Worm (Caenorhabditis elegans): ENCODE data around the gene F44E5.4.

The F44E5.4 gene

DNA sequence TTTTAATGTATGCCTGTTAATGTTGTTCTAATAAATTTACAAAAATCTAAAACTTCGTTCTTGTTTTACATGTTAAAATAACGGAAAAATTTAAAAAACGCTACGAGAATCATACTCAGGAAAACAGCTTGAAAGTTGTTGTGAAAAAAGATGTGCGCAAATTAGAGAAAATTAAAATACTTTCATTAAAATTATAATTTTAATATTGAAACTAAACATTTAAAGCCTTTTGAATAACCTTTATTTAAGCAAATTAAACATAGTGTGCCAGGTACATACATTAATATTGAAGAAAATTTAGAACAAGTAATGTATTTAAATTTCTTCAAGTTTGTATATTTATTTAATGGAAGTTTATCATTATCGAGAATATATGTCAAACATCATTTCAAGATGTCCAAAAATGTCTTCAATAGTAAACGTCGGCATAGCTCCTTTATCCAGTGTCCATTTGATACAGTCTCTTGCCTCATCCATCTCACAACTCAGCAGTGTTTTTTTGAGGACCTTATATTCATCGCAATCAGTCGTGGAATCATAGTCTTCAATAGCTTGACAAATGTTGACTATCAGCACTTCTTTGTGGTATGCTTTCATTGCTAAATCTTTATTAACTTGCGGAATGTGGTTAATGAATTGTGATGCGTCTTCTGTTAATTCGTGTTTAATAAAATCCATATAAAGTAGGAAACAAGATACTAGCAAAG lies 2.8 kb upstream of the F44E5.4 start:
- TF ChIP-seq crh-2 (tag; optimal IDR thresholded peaks at IDR 0.05), result peak; percentile 48
- no peak for TF ChIP-seq ceh-16 (tag; optimal IDR thresholded peaks at IDR 0.05)
- TF ChIP-seq nhr-25 (tag; optimal IDR thresholded peaks at IDR 0.05), result no peak
- TF ChIP-seq C34F6.9 (tag; optimal IDR thresholded peaks at IDR 0.05), result peak; percentile 93
- TF ChIP-seq ztf-4 (tag; optimal IDR thresholded peaks at IDR 0.05), result peak; percentile 93
- TF ChIP-seq ama-1 (optimal IDR thresholded peaks at IDR 0.05), result peak; percentile 99
- peak; percentile 62 for TF ChIP-seq snpc-4 (tag; optimal IDR thresholded peaks at IDR 0.05)
- peak; percentile 89 for TF ChIP-seq skn-1 (tag; optimal IDR thresholded peaks at IDR 0.05)
- TF ChIP-seq lsy-2 (tag; optimal IDR thresholded peaks at IDR 0.05), result peak in 1 of 2 experiments; percentile 89
- peak; percentile 69 for TF ChIP-seq unc-55 (GFP tag; optimal IDR thresholded peaks at IDR 0.05)
- 0 out of 2 replicates have a peak, but pooled peaks have one; percentile 51 for TF ChIP-seq ztf-1 (GFP tag; conservative IDR thresholded peaks at IDR 0.05)
- TF ChIP-seq sem-4 (tag; optimal IDR thresholded peaks at IDR 0.05), result peak; percentile 89
- TF ChIP-seq nhr-12 (tag; optimal IDR thresholded peaks at IDR 0.05), result peak; percentile 53
- no peak for TF ChIP-seq R02D3.7 (tag; optimal IDR thresholded peaks at IDR 0.05)
- peak; percentile 82 for TF ChIP-seq lin-13 (GFP tag; optimal IDR thresholded peaks at IDR 0.05)

DNA sequence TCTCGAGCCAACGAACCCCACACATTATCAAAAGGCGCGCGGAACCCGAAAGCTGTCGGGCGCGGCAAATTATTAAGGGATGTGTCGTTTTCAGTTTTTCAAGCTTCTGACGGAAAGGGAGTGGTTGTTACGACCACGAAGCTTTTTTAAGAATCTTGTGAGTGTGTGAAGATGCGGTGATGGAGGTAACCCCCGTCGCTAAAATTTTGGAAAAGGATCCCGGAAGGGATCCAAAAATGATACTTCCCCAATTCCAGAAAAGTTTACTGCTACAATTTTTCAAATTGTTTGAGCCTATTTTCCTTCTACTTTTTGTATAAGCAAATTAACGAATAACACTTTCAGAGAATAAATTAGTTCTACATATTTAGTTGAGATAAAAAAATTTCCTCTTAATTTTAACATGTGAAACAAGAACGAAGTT lies 2.4 kb downstream of the F44E5.4 start:
- TF ChIP-seq sma-9 (GFP tag; optimal IDR thresholded peaks at IDR 0.05) (no peak), sma-9 (tag; optimal IDR thresholded peaks at IDR 0.05) (no peak), unc-55 (GFP tag; optimal IDR thresholded peaks at IDR 0.05) (peak; percentile 45), mab-5 (tag; optimal IDR thresholded peaks at IDR 0.05) (no peak), Y55F3AM.14 (GFP tag; optimal IDR thresholded peaks at IDR 0.05) (no peak), nhr-6 (tag; optimal IDR thresholded peaks at IDR 0.05) (no peak), R02D3.7 (tag; optimal IDR thresholded peaks at IDR 0.05) (no peak), F13H6.1 (tag; optimal IDR thresholded peaks at IDR 0.05) (peak; percentile 30), unc-39 (tag; optimal IDR thresholded peaks at IDR 0.05) (no peak), ztf-11 (tag; optimal IDR thresholded peaks at IDR 0.05) (no peak), zag-1 (tag; optimal IDR thresholded peaks at IDR 0.05) (no peak), elt-1 (tag; optimal IDR thresholded peaks at IDR 0.05) (no peak), C34F6.9 (tag; optimal IDR thresholded peaks at IDR 0.05) (peak; percentile 97), nhr-129 (tag; optimal IDR thresholded peaks at IDR 0.05) (peak; percentile 57), unc-62 (GFP tag; optimal IDR thresholded peaks at IDR 0.05) (no peak), lsy-2 (tag; optimal IDR thresholded peaks at IDR 0.05) (peak in 1 of 2 experiments; percentile 89), ceh-16 (tag; optimal IDR thresholded peaks at IDR 0.05) (no peak), sem-4 (tag; optimal IDR thresholded peaks at IDR 0.05) (peak; percentile 63), mbf-1 (tag; optimal IDR thresholded peaks at IDR 0.05) (no peak), lin-11 (tag; optimal IDR thresholded peaks at IDR 0.05) (peak; percentile 45), lin-13 (GFP tag; optimal IDR thresholded peaks at IDR 0.05) (peak; percentile 81), crh-2 (tag; optimal IDR thresholded peaks at IDR 0.05) (peak; percentile 90), nhr-10 (tag; optimal IDR thresholded peaks at IDR 0.05) (no peak), alr-1 (tag; optimal IDR thresholded peaks at IDR 0.05) (no peak), aly-2 (tag; optimal IDR thresholded peaks at IDR 0.05) (no peak), nhr-25 (tag; optimal IDR thresholded peaks at IDR 0.05) (no peak), nhr-21 (tag; optimal IDR thresholded peaks at IDR 0.05) (no peak), nhr-23 (tag; optimal IDR thresholded peaks at IDR 0.05) (no peak), snpc-4 (tag; optimal IDR thresholded peaks at IDR 0.05) (peak; percentile 50), peb-1 (tag; optimal IDR thresholded peaks at IDR 0.05) (no peak), egl-27 (tag; optimal IDR thresholded peaks at IDR 0.05) (no peak), ZK546.5 (tag; optimal IDR thresholded peaks at IDR 0.05) (no peak), gmeb-1 (tag; optimal IDR thresholded peaks at IDR 0.05) (peak; percentile 15), sma-3 (GFP tag; optimal IDR thresholded peaks at IDR 0.05) (no peak), lin-39 (tag; optimal IDR thresholded peaks at IDR 0.05) (no peak), elt-3 (tag; optimal IDR thresholded peaks at IDR 0.05) (no peak), ztf-1 (GFP tag; conservative IDR thresholded peaks at IDR 0.05) (0 out of 2 replicates have a peak, but pooled peaks have one; percentile 31), ztf-4 (tag; optimal IDR thresholded peaks at IDR 0.05) (peak; percentile 98), ama-1 (optimal IDR thresholded peaks at IDR 0.05) (peak; percentile 99), fos-1 (tag; optimal IDR thresholded peaks at IDR 0.05) (no peak), nhr-12 (tag; optimal IDR thresholded peaks at IDR 0.05) (peak; percentile 62), nhr-77 (tag; optimal IDR thresholded peaks at IDR 0.05) (no peak), dmd-4 (tag; optimal IDR thresholded peaks at IDR 0.05) (no peak), mdl-1 (tag; optimal IDR thresholded peaks at IDR 0.05) (no peak), nhr-237 (tag; optimal IDR thresholded peaks at IDR 0.05) (no peak), blmp-1 (tag; optimal IDR thresholded peaks at IDR 0.05; ENCODE audit: insufficient read depth) (no peak), ceh-82 (tag; optimal IDR thresholded peaks at IDR 0.05) (no peak), nhr-11 (tag; optimal IDR thresholded peaks at IDR 0.05) (no peak), skn-1 (tag; optimal IDR thresholded peaks at IDR 0.05) (peak; percentile 56)
